Fruit fly (Drosophila melanogaster): ENCODE data around the gene CG3407.

CG3407 gene

dm6 chr2L:3791629-3792028 lies 21.6 kb downstream of the CG3407 start (continued):
- TF ChIP-seq ATbp (GFP tag; optimal IDR thresholded peaks at IDR 0.05) (peak; percentile 20), GATAe (GFP tag; conservative IDR thresholded peaks at IDR 0.05) (peak; percentile 91), so (GFP tag; IDR thresholded peaks at IDR 0.05) (no peak), Ets65A (GFP tag) (peak; percentile 51), CG14441 (GFP tag; IDR thresholded peaks at IDR 0.05) (peak; percentile 62), al (GFP tag; IDR thresholded peaks at IDR 0.05) (no peak), CrebB (tag; optimal IDR thresholded peaks at IDR 0.05) (peak; percentile 3), mirr (GFP tag; optimal IDR thresholded peaks at IDR 0.05) (peak; percentile 94), ase (GFP tag; IDR thresholded peaks at IDR 0.05) (no peak), CG4707 (GFP tag; optimal IDR thresholded peaks at IDR 0.05) (peak; percentile 20), CG7963 (GFP tag; IDR thresholded peaks at IDR 0.05; ENCODE audit: partially characterized antibody) (no peak), Meics (GFP tag; optimal IDR thresholded peaks at IDR 0.05) (peak; percentile 88), hkb (optimal IDR thresholded peaks at IDR 0.05) (no peak), hkb (GFP tag; IDR thresholded peaks at IDR 0.05) (0 out of 2 replicates have a peak, but pooled peaks have one; percentile 37), Eip74EF (GFP tag; optimal IDR thresholded peaks at IDR 0.05) (no peak), Hr78 (GFP tag; optimal IDR thresholded peaks at IDR 0.05) (peak in 1 of 2 experiments; percentile 90)

dm6 chr2L:3789290-3790067 lies 23.7 kb downstream of the CG3407 start:
- TF ChIP-seq CG11696 (GFP tag; IDR thresholded peaks at IDR 0.05) (0 out of 2 replicates have a peak, but pooled peaks have one; percentile 50), CG1792 (GFP tag; optimal IDR thresholded peaks at IDR 0.05) (no peak), CG12391 (tag; optimal IDR thresholded peaks at IDR 0.05) (peak; percentile 95), ERR (GFP tag; optimal IDR thresholded peaks at IDR 0.05) (no peak), fd64A (GFP tag; optimal IDR thresholded peaks at IDR 0.05) (peak; percentile 32), sd (tag; optimal IDR thresholded peaks at IDR 0.05) (peak; percentile 84), repo (GFP tag; optimal IDR thresholded peaks at IDR 0.05) (no peak), ase (GFP tag; IDR thresholded peaks at IDR 0.05) (peak; percentile 81; the same call in 2 of the 3 replicates), pros (GFP tag; optimal IDR thresholded peaks at IDR 0.05) (peak; percentile 98), CG12071 (GFP tag; optimal IDR thresholded peaks at IDR 0.05) (no peak), CG6254 (GFP tag; optimal IDR thresholded peaks at IDR 0.05) (peak; percentile 82), ftz-f1 (GFP tag; optimal IDR thresholded peaks at IDR 0.05) (no peak), ken (GFP tag; IDR thresholded peaks at IDR 0.05) (peak; percentile 84), Eip74EF (GFP tag; optimal IDR thresholded peaks at IDR 0.05) (peak in 1 of 2 experiments; percentile 75), MTF-1 (GFP tag; optimal IDR thresholded peaks at IDR 0.05; ENCODE audit: borderline replicate concordance) (peak; percentile 32), CG9609 (GFP tag; optimal IDR thresholded peaks at IDR 0.05) (no peak), Camta (GFP tag; optimal IDR thresholded peaks at IDR 0.05) (no peak), sug (tag; optimal IDR thresholded peaks at IDR 0.05) (no peak), hb (GFP tag; IDR thresholded peaks at IDR 0.05; ENCODE audit: partially characterized antibody) (no peak), pfk (GFP tag; optimal IDR thresholded peaks at IDR 0.05) (no peak), Atf6 (GFP tag; IDR thresholded peaks at IDR 0.05) (peak; percentile 38; the same call in 1 of the 2 replicates), CG1603 (tag; optimal IDR thresholded peaks at IDR 0.05) (no peak), Asciz (GFP tag; optimal IDR thresholded peaks at IDR 0.05) (peak; percentile 77), ro (GFP tag; IDR thresholded peaks at IDR 0.05) (peak; percentile 44; the same call in 1 of the 2 replicates), Dip2 (GFP tag; IDR thresholded peaks at IDR 0.05) (no peak), TFAM (GFP tag; optimal IDR thresholded peaks at IDR 0.05) (no peak), Spps (tag; optimal IDR thresholded peaks at IDR 0.05) (peak; percentile 79), NC2α (GFP tag; optimal IDR thresholded peaks at IDR 0.05) (no peak), Dip3 (GFP tag; optimal IDR thresholded peaks at IDR 0.05) (no peak), vnd (GFP tag; IDR thresholded peaks at IDR 0.05; ENCODE audit: partially characterized antibody) (no peak), CG9817 (tag; optimal IDR thresholded peaks at IDR 0.05) (peak; percentile 39), CG11093 (GFP tag; IDR thresholded peaks at IDR 0.05) (peak; percentile 76), CG3726 (GFP tag; IDR thresholded peaks at IDR 0.05) (0 out of 3 replicates have a peak, but pooled peaks have one; percentile 52), Nf-YB (GFP tag; optimal IDR thresholded peaks at IDR 0.05) (peak; percentile 59)

Data from whole organism, embryonic.